Fruit fly (Drosophila melanogaster) whole organism: ENCODE measurements around the gene Vlet.

ENCODE experiments used
- CG8478 ChIP-seq: fragments of >200 bp; optimal IDR thresholded peaks from 2 replicates; lab custom pipeline; 2018; ENCODE audit warnings: inconsistent platforms
- Dll ChIP-seq: fragments of >200 bp; optimal IDR thresholded peaks from 2 replicates; lab custom pipeline; 2017
- pan ChIP-seq: fragments of >200 bp; optimal IDR thresholded peaks from 2 replicates; lab custom pipeline; 2017
- psq ChIP-seq: fragments of >200 bp; optimal IDR thresholded peaks from 2 replicates; lab custom pipeline; 2017

- TF ChIP-seq CG8478 (no peak), Dll (lab: Kevin White, UChicago) (no peak), psq (lab: Kevin White, UChicago) (no peak), pan (lab: Kevin White, UChicago) (no peak)
Observed at dm6 chrX:11660476-11660875, 17.9 kb downstream of the Vlet start.
